Fruit fly (Drosophila melanogaster) whole organism: ENCODE results near the gene Tbc1d15-17.
A peak's percentile ranks its signal among the peaks of the same experiment; 100 is the strongest.

Experiments
- CG8478 ChIP-seq: fragments of >200 bp; optimal IDR thresholded peaks from 2 replicates; lab custom pipeline; 2018; ENCODE audit warnings: inconsistent platforms
- Dll ChIP-seq: fragments of >200 bp; optimal IDR thresholded peaks from 2 replicates; lab custom pipeline; 2017
- EcR ChIP-seq, 2 experiments: fragments of >200 bp; optimal IDR thresholded peaks; 2 replicates each; lab custom pipeline; 2017; ENCODE audit warnings: missing biosample characterization in 2 of 2, missing genetic modification characterization in 2 of 2, missing genetic modification reagents in 2 of 2
- pan ChIP-seq: fragments of >200 bp; optimal IDR thresholded peaks from 2 replicates; lab custom pipeline; 2017
- psq ChIP-seq: fragments of >200 bp; optimal IDR thresholded peaks from 2 replicates; lab custom pipeline; 2017
- usp ChIP-seq: fragments of >200 bp; optimal IDR thresholded peaks from 2 replicates; lab custom pipeline; 2017; ENCODE audit warnings: missing biosample characterization, missing genetic modification characterization, mixed read lengths

Tbc1d15-17 gene

dm6 chr2L:207129-207813 is at the start of gene Tbc1d15-17, which contains the start of gene CG11617:
Gene Tbc1d15-17 (plus strand): TSS chr2L:207179.
Gene CG11617 (minus strand): TSS chr2L:207297.
- TF ChIP-seq pan (lab: Kevin White, UChicago): no peak
- no peak for TF ChIP-seq EcR (GFP tag; optimal IDR thresholded peaks at IDR 0.05; lab: Kevin White, UChicago)
- no peak for TF ChIP-seq Dll (lab: Kevin White, UChicago)
- no peak for TF ChIP-seq psq (lab: Kevin White, UChicago)
- no peak for TF ChIP-seq usp
- TF ChIP-seq CG8478 (lab: Kevin White, UChicago): no peak

dm6 chr2L:158649-159257 is 48.2 kb upstream of the Tbc1d15-17 start, which contains the start of the genes CG33635 and spen:
Gene CG33635 (minus strand): TSS chr2L:158664.
Gene spen (plus strand): TSS chr2L:159032.
- TF ChIP-seq Dll (lab: Kevin White, UChicago) (no peak), EcR (GFP tag; optimal IDR thresholded peaks at IDR 0.05; lab: Kevin White, UChicago) (no peak), psq (lab: Kevin White, UChicago) (no peak), CG8478 (lab: Kevin White, UChicago) (no peak), pan (lab: Kevin White, UChicago) (no peak), usp (no peak)

dm6 chr2L:160581-161452 is 46.2 kb upstream of the Tbc1d15-17 start:
- no peak for TF ChIP-seq psq (lab: Kevin White, UChicago)
- peak in 1 of 2 experiments; percentile 27 for TF ChIP-seq EcR (GFP tag; optimal IDR thresholded peaks at IDR 0.05; lab: Kevin White, UChicago)
- no peak for TF ChIP-seq Dll (lab: Kevin White, UChicago)
- TF ChIP-seq CG8478 (lab: Kevin White, UChicago): peak; percentile 80
- no peak for TF ChIP-seq usp
- TF ChIP-seq pan (lab: Kevin White, UChicago): no peak

dm6 chr2L:161453-162175 is 45.4 kb upstream of the Tbc1d15-17 start:
- TF ChIP-seq CG8478 (lab: Kevin White, UChicago): peak; percentile 57
- no peak for TF ChIP-seq psq (lab: Kevin White, UChicago)

DNA sequence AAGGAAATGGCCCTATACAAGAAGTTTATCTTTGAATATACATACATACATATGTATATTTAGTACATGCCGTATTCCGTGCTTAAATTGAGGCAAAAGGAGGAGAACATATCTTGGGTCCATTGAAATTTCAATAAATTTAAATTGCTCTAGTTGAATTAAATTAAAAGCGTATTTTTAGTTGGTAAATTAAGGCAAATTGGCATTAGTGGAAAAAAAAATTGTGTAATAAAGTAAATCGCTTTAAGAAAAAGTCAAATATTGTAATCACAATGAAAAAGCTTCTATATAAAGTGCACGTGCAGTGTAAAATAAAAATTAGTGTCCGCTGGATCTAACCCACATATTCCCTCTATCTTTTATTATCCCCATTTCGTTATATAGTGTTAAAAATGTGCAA is 44.8 kb upstream of the Tbc1d15-17 start:
- TF ChIP-seq EcR (GFP tag; optimal IDR thresholded peaks at IDR 0.05; lab: Kevin White, UChicago): no peak
- no peak for TF ChIP-seq psq (lab: Kevin White, UChicago)
- no peak for TF ChIP-seq usp
- TF ChIP-seq CG8478 (lab: Kevin White, UChicago): no peak
- TF ChIP-seq pan (lab: Kevin White, UChicago): no peak
- TF ChIP-seq Dll (lab: Kevin White, UChicago): no peak

- TF ChIP-seq usp (no peak), Dll (lab: Kevin White, UChicago) (no peak), psq (lab: Kevin White, UChicago) (no peak), EcR (GFP tag; optimal IDR thresholded peaks at IDR 0.05; lab: Kevin White, UChicago) (no peak), pan (lab: Kevin White, UChicago) (no peak), CG8478 (lab: Kevin White, UChicago) (no peak)
These were observed 43.8 kb upstream of the Tbc1d15-17 start for dm6 chr2L:163229-163628.

DNA sequence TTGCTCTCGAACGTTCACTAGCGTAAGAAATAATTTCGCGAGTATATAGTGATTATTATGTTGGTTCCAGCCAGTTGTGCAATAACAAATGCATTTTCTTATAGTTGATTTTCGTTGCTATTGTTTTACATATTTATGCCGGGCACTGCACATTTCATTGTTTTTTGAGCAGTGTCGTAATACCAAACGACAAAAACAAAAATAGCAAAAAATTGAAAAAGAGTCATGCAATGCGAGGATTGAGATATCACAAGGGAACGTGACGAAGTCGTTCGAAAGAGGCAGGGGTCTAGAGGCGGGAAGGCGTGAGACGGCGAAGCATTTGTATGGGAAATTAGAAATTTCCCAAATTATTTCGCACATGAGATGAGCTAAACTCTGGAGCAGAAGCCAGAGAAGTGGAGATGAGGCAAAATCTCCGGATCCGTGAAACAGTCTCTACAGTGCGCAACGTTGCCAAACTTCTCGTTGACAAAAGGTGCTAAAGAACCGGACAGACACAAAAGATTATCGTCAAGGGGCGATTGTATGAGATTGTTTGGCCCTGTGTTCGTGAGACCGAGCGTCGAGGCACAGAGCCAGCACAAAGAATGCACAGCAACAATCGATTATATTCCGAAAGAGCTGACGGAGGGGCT is 41.6 kb upstream of the Tbc1d15-17 start:
- TF ChIP-seq EcR (GFP tag; optimal IDR thresholded peaks at IDR 0.05; lab: Kevin White, UChicago) (no peak), pan (lab: Kevin White, UChicago) (no peak), usp (no peak), CG8478 (lab: Kevin White, UChicago) (no peak), Dll (lab: Kevin White, UChicago) (no peak), psq (lab: Kevin White, UChicago) (no peak)

- TF ChIP-seq CG8478 (lab: Kevin White, UChicago): no peak
- TF ChIP-seq psq (lab: Kevin White, UChicago): no peak
- TF ChIP-seq pan (lab: Kevin White, UChicago): no peak
- no peak for TF ChIP-seq Dll (lab: Kevin White, UChicago)
- no peak for TF ChIP-seq EcR (GFP tag; optimal IDR thresholded peaks at IDR 0.05; lab: Kevin White, UChicago)
- TF ChIP-seq usp: no peak
These were observed 40.6 kb upstream of the Tbc1d15-17 start for dm6 chr2L:166115-167069.

- TF ChIP-seq EcR (GFP tag; optimal IDR thresholded peaks at IDR 0.05; lab: Kevin White, UChicago): peak in 1 of 2 experiments; percentile 7
- TF ChIP-seq pan (lab: Kevin White, UChicago): no peak
These were observed 38.6 kb upstream of the Tbc1d15-17 start for dm6 chr2L:168270-168901.
